Fruit fly (Drosophila melanogaster): ENCODE measurements around the gene CG31115.

CG31115 gene

dm6 chr3R:25056016-25056415, 19.3 kb downstream of the CG31115 start, which contains the start of the genes CG31111 and stac (continued):
- no peak for TF ChIP-seq CG14965 (GFP tag; optimal IDR thresholded peaks at IDR 0.05; ENCODE audit: borderline replicate concordance)
- TF ChIP-seq CG13624 (GFP tag; optimal IDR thresholded peaks at IDR 0.05): no peak
- TF ChIP-seq CG12155 (GFP tag; optimal IDR thresholded peaks at IDR 0.05): no peak
- TF ChIP-seq Nf-YC (tag; optimal IDR thresholded peaks at IDR 0.05): peak; percentile 5
- TF ChIP-seq ap (GFP tag; IDR thresholded peaks at IDR 0.05): no peak
- no peak for TF ChIP-seq hbn (GFP tag; IDR thresholded peaks at IDR 0.05; ENCODE audit: partially characterized antibody)
- TF ChIP-seq CG1832 (GFP tag; optimal IDR thresholded peaks at IDR 0.05): no peak
- TF ChIP-seq CG31441 (GFP tag; IDR thresholded peaks at IDR 0.05): no peak; the same call in 1 of the 2 replicates
- no peak for TF ChIP-seq sima (GFP tag; optimal IDR thresholded peaks at IDR 0.05)
- TF ChIP-seq crol (GFP tag; IDR thresholded peaks at IDR 0.05): no peak
- TF ChIP-seq CoRest (tag; optimal IDR thresholded peaks at IDR 0.05): no peak
- peak; percentile 44 for TF ChIP-seq pfk (GFP tag; optimal IDR thresholded peaks at IDR 0.05)
- TF ChIP-seq lbe (GFP tag; optimal IDR thresholded peaks at IDR 0.05): peak; percentile 49
- TF ChIP-seq odd (GFP tag; optimal IDR thresholded peaks at IDR 0.05): peak; percentile 18
- no peak for TF ChIP-seq chinmo (GFP tag; IDR thresholded peaks at IDR 0.05; ENCODE audit: partially characterized antibody)
- TF ChIP-seq Hmx (GFP tag; optimal IDR thresholded peaks at IDR 0.05): peak; percentile 42
- TF ChIP-seq HmgZ (tag; optimal IDR thresholded peaks at IDR 0.05): no peak
- TF ChIP-seq CG11695 (GFP tag; IDR thresholded peaks at IDR 0.05): no peak
- TF ChIP-seq CG10321 (GFP tag; IDR thresholded peaks at IDR 0.05): no peak
- TF ChIP-seq run (tag; optimal IDR thresholded peaks at IDR 0.05): no peak
- TF ChIP-seq CG11085 (GFP tag; IDR thresholded peaks at IDR 0.05): no peak
- no peak for TF ChIP-seq Sry-β (GFP tag; optimal IDR thresholded peaks at IDR 0.05)
- peak; percentile 18 for TF ChIP-seq Dp (GFP tag; optimal IDR thresholded peaks at IDR 0.05)
- peak; percentile 66; the same call in 1 of the 2 replicates for TF ChIP-seq CG4360 (GFP tag; IDR thresholded peaks at IDR 0.05)
- no peak for TF ChIP-seq CG14860 (GFP tag; IDR thresholded peaks at IDR 0.05; ENCODE audit: partially characterized antibody)
- peak; percentile 65 for TF ChIP-seq MBD-R2 (GFP tag; IDR thresholded peaks at IDR 0.05)
- TF ChIP-seq hkb (optimal IDR thresholded peaks at IDR 0.05): no peak
- no peak for TF ChIP-seq hkb (GFP tag; IDR thresholded peaks at IDR 0.05)
- TF ChIP-seq CG2116 (GFP tag; optimal IDR thresholded peaks at IDR 0.05): peak; percentile 98
- TF ChIP-seq CG30431 (GFP tag; optimal IDR thresholded peaks at IDR 0.05): no peak
- TF ChIP-seq CG4282 (GFP tag; optimal IDR thresholded peaks at IDR 0.05): no peak
- TF ChIP-seq YL-1 (GFP tag; optimal IDR thresholded peaks at IDR 0.05): peak; percentile 38
- peak; percentile 62 for TF ChIP-seq stwl (tag; optimal IDR thresholded peaks at IDR 0.05)
- TF ChIP-seq CG6683 (GFP tag; optimal IDR thresholded peaks at IDR 0.05): no peak

dm6 chr3R:25056488-25057157, 19.9 kb downstream of the CG31115 start:
- TF ChIP-seq zf30C (GFP tag; optimal IDR thresholded peaks at IDR 0.05) (no peak), CG16813 (GFP tag; IDR thresholded peaks at IDR 0.05; ENCODE audit: partially characterized antibody) (no peak), hth (optimal IDR thresholded peaks at IDR 0.05) (no peak), ac (GFP tag; optimal IDR thresholded peaks at IDR 0.05) (no peak), CG2120 (GFP tag; optimal IDR thresholded peaks at IDR 0.05) (no peak), aop (GFP tag; IDR thresholded peaks at IDR 0.05) (no peak), CG43689 (GFP tag; IDR thresholded peaks at IDR 0.05) (no peak), CG31224 (GFP tag; IDR thresholded peaks at IDR 0.05) (no peak), hbn (GFP tag; IDR thresholded peaks at IDR 0.05; ENCODE audit: partially characterized antibody) (no peak), tin (GFP tag; optimal IDR thresholded peaks at IDR 0.05) (no peak), Trl (optimal IDR thresholded peaks at IDR 0.05) (peak in 1 of 2 experiments; percentile 35), Trl (GFP tag; optimal IDR thresholded peaks at IDR 0.05) (no peak), CG9797 (GFP tag; optimal IDR thresholded peaks at IDR 0.05) (no peak), CG8478 (optimal IDR thresholded peaks at IDR 0.05) (no peak), slou (GFP tag; optimal IDR thresholded peaks at IDR 0.05) (no peak), kah (GFP tag; optimal IDR thresholded peaks at IDR 0.05) (peak; percentile 97), B-H2 (GFP tag; optimal IDR thresholded peaks at IDR 0.05) (no peak), gsb (GFP tag; IDR thresholded peaks at IDR 0.05) (no peak), CG11247 (GFP tag; IDR thresholded peaks at IDR 0.05) (no peak), CG42726 (GFP tag; IDR thresholded peaks at IDR 0.05; ENCODE audit: partially characterized antibody) (no peak)
